Fruit fly (Drosophila melanogaster) Kc167 (cell line): Measurements from ENCODE around the gene cona.

Experiments
- Myc ChIP-seq: fragments of >200 bp; optimal IDR thresholded peaks from 2 replicates; lab custom pipeline; 2017; ENCODE audit warnings: missing external identifiers
- h ChIP-seq: fragments of >200 bp; optimal IDR thresholded peaks from 3 replicates; lab custom pipeline; 2018; ENCODE audit warnings: missing external identifiers
- insv ChIP-seq: fragments of >200 bp; optimal IDR thresholded peaks from 3 replicates; lab custom pipeline; 2018; ENCODE audit warnings: missing external identifiers
- psq ChIP-seq: fragments of >200 bp; optimal IDR thresholded peaks from 2 replicates; lab custom pipeline; 2017; ENCODE audit warnings: missing external identifiers
- ttk ChIP-seq: sonication (Bioruptor generic); optimal IDR thresholded peaks from 2 replicates; lab custom pipeline; 2017; ENCODE audit warnings: missing external identifiers

DNA sequence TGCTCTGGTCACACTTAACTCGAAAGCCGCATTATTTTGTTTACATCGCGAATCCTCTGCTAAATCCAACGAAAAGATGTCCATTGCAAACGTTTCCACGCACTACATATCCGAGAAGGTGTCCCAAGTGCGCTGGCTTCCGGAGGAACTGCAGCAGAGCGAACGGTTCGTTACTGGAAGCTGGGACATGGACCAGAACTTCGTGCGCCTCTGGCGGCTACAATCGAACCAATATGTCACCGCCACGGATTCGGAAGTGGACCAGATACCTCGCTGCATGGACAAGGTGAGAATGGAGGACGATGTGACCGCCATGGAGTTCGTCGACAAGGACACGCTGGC is 19.0 kb upstream of the cona start:
- TF ChIP-seq psq (lab: Kevin White, UChicago) (no peak), Myc (lab: Kevin White, UChicago) (no peak), ttk (no peak), insv (lab: Kevin White, UChicago) (no peak), h (lab: Kevin White, UChicago) (no peak)
